Worm (Caenorhabditis elegans): Measurements from ENCODE around the gene ubq-2.

Gene ubq-2

DNA sequence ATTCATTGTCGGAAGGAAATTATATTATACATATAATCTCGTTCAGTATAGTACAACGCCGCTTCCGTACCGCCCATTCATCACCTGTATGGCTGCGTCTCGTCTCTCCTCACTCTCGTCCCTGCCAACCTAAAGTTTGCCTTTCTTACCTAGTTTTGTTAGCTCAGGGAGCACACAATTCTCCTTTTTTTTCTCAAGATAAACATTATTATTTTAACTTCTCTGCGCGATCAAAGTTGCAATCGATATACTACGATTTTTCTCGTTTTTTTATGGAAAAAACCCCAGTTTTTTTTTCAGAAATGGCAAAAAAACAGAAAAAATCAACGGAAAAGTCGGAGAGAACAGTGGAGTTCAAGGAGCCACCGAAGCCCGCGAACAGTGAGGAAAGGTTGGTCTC lies 43.9 kb downstream of the ubq-2 start, which contains the start of gene epg-3:
Gene epg-3 (plus strand): TSS at position 301 of the 400 bp plus-strand sequence.
- no peak for TF ChIP-seq unc-39 (tag; optimal IDR thresholded peaks at IDR 0.05)
- no peak for TF ChIP-seq ces-1 (GFP tag; optimal IDR thresholded peaks at IDR 0.05)
- no peak for TF ChIP-seq sem-2 (GFP tag; optimal IDR thresholded peaks at IDR 0.05)
- no peak for TF ChIP-seq lin-13 (tag; optimal IDR thresholded peaks at IDR 0.05)

ce11 chrIII:12932776-12933175 lies 45.5 kb downstream of the ubq-2 start:
- TF ChIP-seq sptf-1 (tag; optimal IDR thresholded peaks at IDR 0.05) (no peak), ces-1 (GFP tag; optimal IDR thresholded peaks at IDR 0.05) (no peak), nhr-237 (tag; optimal IDR thresholded peaks at IDR 0.05) (no peak), sem-2 (GFP tag; optimal IDR thresholded peaks at IDR 0.05) (no peak), lin-32 (GFP tag; optimal IDR thresholded peaks at IDR 0.05) (no peak), ceh-43 (GFP tag; optimal IDR thresholded peaks at IDR 0.05) (no peak), unc-62 (GFP tag; optimal IDR thresholded peaks at IDR 0.05) (no peak), drap-1 (GFP tag; optimal IDR thresholded peaks at IDR 0.05) (no peak), blmp-1 (tag; optimal IDR thresholded peaks at IDR 0.05) (no peak), lsy-2 (tag; optimal IDR thresholded peaks at IDR 0.05) (no peak), ham-2 (GFP tag; optimal IDR thresholded peaks at IDR 0.05) (no peak), mls-2 (tag; optimal IDR thresholded peaks at IDR 0.05) (no peak), pha-4 (tag; optimal IDR thresholded peaks at IDR 0.05) (no peak), snpc-4 (tag; optimal IDR thresholded peaks at IDR 0.05) (no peak), cnd-1 (tag; optimal IDR thresholded peaks at IDR 0.05) (no peak), ztf-11 (tag; optimal IDR thresholded peaks at IDR 0.05) (no peak), mep-1 (tag; optimal IDR thresholded peaks at IDR 0.05) (no peak), nhr-28 (tag; optimal IDR thresholded peaks at IDR 0.05) (no peak), mab-5 (tag; optimal IDR thresholded peaks at IDR 0.05) (no peak), nhr-12 (tag; optimal IDR thresholded peaks at IDR 0.05) (no peak)

ce11 chrIII:12931786-12932427 lies 46.4 kb downstream of the ubq-2 start, which contains the start of gene rbm-7:
Gene rbm-7, minus strand, starts transcription at chrIII:12931867.
- peak; percentile 19 for TF ChIP-seq nhr-237 (tag; optimal IDR thresholded peaks at IDR 0.05)
- TF ChIP-seq lin-13 (tag; optimal IDR thresholded peaks at IDR 0.05), result peak; percentile 79
- peak; percentile 42 for TF ChIP-seq pha-4 (tag; optimal IDR thresholded peaks at IDR 0.05)
- no peak for TF ChIP-seq mls-2 (tag; optimal IDR thresholded peaks at IDR 0.05)
- TF ChIP-seq mep-1 (tag; optimal IDR thresholded peaks at IDR 0.05), result peak; percentile 79
- peak; percentile 53 for TF ChIP-seq lsy-2 (tag; optimal IDR thresholded peaks at IDR 0.05)
- TF ChIP-seq nhr-2 (tag; optimal IDR thresholded peaks at IDR 0.05), result no peak
- no peak for TF ChIP-seq blmp-1 (tag; optimal IDR thresholded peaks at IDR 0.05)
- TF ChIP-seq unc-120 (tag; optimal IDR thresholded peaks at IDR 0.05; ENCODE audit: poor library complexity, severe bottlenecking), result peak; percentile 77
- TF ChIP-seq sptf-1 (tag; optimal IDR thresholded peaks at IDR 0.05), result peak; percentile 15
- TF ChIP-seq mab-5 (tag; optimal IDR thresholded peaks at IDR 0.05), result no peak

DNA sequence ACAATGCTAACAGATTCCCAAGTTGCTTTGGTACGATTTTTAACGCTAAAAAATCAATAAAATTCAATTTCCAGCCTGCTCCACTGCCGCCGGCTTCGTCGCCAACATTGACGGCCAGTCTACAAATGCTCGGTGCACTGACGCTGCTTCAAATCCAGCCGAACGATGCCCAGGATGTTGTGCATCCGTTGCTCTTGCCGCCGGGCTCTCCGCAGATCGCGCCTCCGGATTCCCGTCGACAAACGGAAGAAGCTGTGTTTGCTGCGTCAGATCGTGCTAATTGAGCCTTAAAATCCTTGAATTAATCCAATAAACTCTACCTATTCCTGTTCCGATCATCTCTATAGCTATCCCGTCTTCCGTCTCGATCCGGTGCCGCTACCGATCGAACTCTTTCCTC lies 47.2 kb downstream of the ubq-2 start:
- TF ChIP-seq ceh-39 (tag; optimal IDR thresholded peaks at IDR 0.05), result no peak
- no peak for TF ChIP-seq tbx-8 (GFP tag; optimal IDR thresholded peaks at IDR 0.05)
- TF ChIP-seq M03D4.4 (tag; optimal IDR thresholded peaks at IDR 0.05), result no peak
- TF ChIP-seq elt-1 (tag; optimal IDR thresholded peaks at IDR 0.05; ENCODE audit: borderline replicate concordance, insufficient read depth), result no peak
- no peak for TF ChIP-seq ceh-43 (GFP tag; optimal IDR thresholded peaks at IDR 0.05)
- TF ChIP-seq sem-2 (GFP tag; optimal IDR thresholded peaks at IDR 0.05), result no peak
- TF ChIP-seq pha-4 (tag; optimal IDR thresholded peaks at IDR 0.05), result no peak
- TF ChIP-seq lsy-2 (tag; optimal IDR thresholded peaks at IDR 0.05), result no peak

ce11 chrIII:12929573-12929972 lies 48.8 kb downstream of the ubq-2 start, which contains the start of gene Y37D8A.19:
Gene Y37D8A.19, plus strand, starts transcription at chrIII:12929873.
- TF ChIP-seq mep-1 (tag; optimal IDR thresholded peaks at IDR 0.05) (no peak), elt-3 (tag; optimal IDR thresholded peaks at IDR 0.05) (no peak), ceh-83 (GFP tag; optimal IDR thresholded peaks at IDR 0.05) (no peak), zip-8 (tag; optimal IDR thresholded peaks at IDR 0.05) (no peak), ceh-43 (GFP tag; optimal IDR thresholded peaks at IDR 0.05) (no peak), sptf-1 (tag; optimal IDR thresholded peaks at IDR 0.05) (no peak), sem-2 (GFP tag; optimal IDR thresholded peaks at IDR 0.05) (no peak), ztf-11 (tag; optimal IDR thresholded peaks at IDR 0.05) (no peak)
